Fruit fly (Drosophila melanogaster) S2 (cell line): ENCODE measurements around the gene CG13937.

Experiments used
- CG8478 ChIP-seq: fragments of >200 bp; optimal IDR thresholded peaks from 2 replicates; lab custom pipeline; 2018
- CTCF ChIP-seq, 2 experiments: fragments of >200 bp; optimal IDR thresholded peaks; 2 replicates each; lab custom pipeline; 2018

The CG13937 gene

dm6 chr3L:1887929-1888529, 5.2 kb upstream of the CG13937 start:
- TF ChIP-seq CTCF (optimal IDR thresholded peaks at IDR 0.05; lab: Kevin White, UChicago) (no peak), CG8478 (lab: Kevin White, UChicago) (no peak)

- no peak for TF ChIP-seq CG8478 (lab: Kevin White, UChicago)
- no peak for TF ChIP-seq CTCF (optimal IDR thresholded peaks at IDR 0.05; lab: Kevin White, UChicago)
Observed at dm6 chr3L:1886125-1886544, 3.3 kb upstream of the CG13937 start.

dm6 chr3L:1885436-1885835, 2.6 kb upstream of the CG13937 start, which contains the start of gene Tmhs:
TSS of gene Tmhs (plus strand) at chr3L:1885657.
- no peak for TF ChIP-seq CTCF (optimal IDR thresholded peaks at IDR 0.05; lab: Kevin White, UChicago)
- TF ChIP-seq CG8478 (lab: Kevin White, UChicago) = no peak

- TF ChIP-seq CG8478 (lab: Kevin White, UChicago) = no peak
- no peak for TF ChIP-seq CTCF (optimal IDR thresholded peaks at IDR 0.05; lab: Kevin White, UChicago)
Observed at dm6 chr3L:1884652-1885051, 1.8 kb upstream of the CG13937 start, which contains the start of gene Aprt. TSS of gene Aprt (minus strand) at chr3L:1885019.

dm6 chr3L:1881919-1882318, 922 bp downstream of the CG13937 start:
- TF ChIP-seq CTCF (optimal IDR thresholded peaks at IDR 0.05; lab: Kevin White, UChicago) (no peak), CG8478 (lab: Kevin White, UChicago) (no peak)

dm6 chr3L:1880692-1881091, 2.1 kb downstream of the CG13937 start:
- TF ChIP-seq CG8478 (lab: Kevin White, UChicago) = no peak
- no peak for TF ChIP-seq CTCF (optimal IDR thresholded peaks at IDR 0.05; lab: Kevin White, UChicago)

dm6 chr3L:1876215-1876625, 6.6 kb downstream of the CG13937 start, which contains the start of gene dre4:
TSS of gene dre4 (minus strand) at chr3L:1876312.
- TF ChIP-seq CG8478 (lab: Kevin White, UChicago) (no peak), CTCF (optimal IDR thresholded peaks at IDR 0.05; lab: Kevin White, UChicago) (peak; percentile 24 to 62)

dm6 chr3L:1869719-1870118, 13.1 kb downstream of the CG13937 start, which contains the start of gene CG13924:
TSS of gene CG13924 (plus strand) at chr3L:1870019.
- TF ChIP-seq CTCF (optimal IDR thresholded peaks at IDR 0.05; lab: Kevin White, UChicago) (no peak), CG8478 (lab: Kevin White, UChicago) (no peak)

- TF ChIP-seq CG8478 (lab: Kevin White, UChicago) = no peak
- no peak for TF ChIP-seq CTCF (optimal IDR thresholded peaks at IDR 0.05; lab: Kevin White, UChicago)
Observed at dm6 chr3L:1868841-1869240, 14.0 kb downstream of the CG13937 start.

dm6 chr3L:1866021-1866811, 16.6 kb downstream of the CG13937 start:
- TF ChIP-seq CG8478 (lab: Kevin White, UChicago) = no peak
- no peak for TF ChIP-seq CTCF (optimal IDR thresholded peaks at IDR 0.05; lab: Kevin White, UChicago)

- no peak for TF ChIP-seq CTCF (optimal IDR thresholded peaks at IDR 0.05; lab: Kevin White, UChicago)
- TF ChIP-seq CG8478 (lab: Kevin White, UChicago) = no peak
Observed at dm6 chr3L:1865121-1865727, 17.6 kb downstream of the CG13937 start, which contains the start of the genes HBS1 and CG12025. TSS of gene HBS1 (minus strand) at chr3L:1865240. TSS of gene CG12025 (plus strand) at chr3L:1865430.

- TF ChIP-seq CTCF (optimal IDR thresholded peaks at IDR 0.05; lab: Kevin White, UChicago) = no peak
- TF ChIP-seq CG8478 (lab: Kevin White, UChicago) = no peak
Observed at dm6 chr3L:1861794-1862447, 20.9 kb downstream of the CG13937 start, which contains the start of gene Rap1. TSS of gene Rap1 (minus strand) at chr3L:1862239.

- TF ChIP-seq CTCF (optimal IDR thresholded peaks at IDR 0.05; lab: Kevin White, UChicago) (no peak), CG8478 (lab: Kevin White, UChicago) (no peak)
Observed at dm6 chr3L:1861400-1861793, 21.4 kb downstream of the CG13937 start.

dm6 chr3L:1860749-1861148, 22.1 kb downstream of the CG13937 start:
- no peak for TF ChIP-seq CTCF (optimal IDR thresholded peaks at IDR 0.05; lab: Kevin White, UChicago)
- no peak for TF ChIP-seq CG8478 (lab: Kevin White, UChicago)
